Worm (Caenorhabditis elegans): ENCODE data around the gene F09E5.14.

Gene F09E5.14

DNA sequence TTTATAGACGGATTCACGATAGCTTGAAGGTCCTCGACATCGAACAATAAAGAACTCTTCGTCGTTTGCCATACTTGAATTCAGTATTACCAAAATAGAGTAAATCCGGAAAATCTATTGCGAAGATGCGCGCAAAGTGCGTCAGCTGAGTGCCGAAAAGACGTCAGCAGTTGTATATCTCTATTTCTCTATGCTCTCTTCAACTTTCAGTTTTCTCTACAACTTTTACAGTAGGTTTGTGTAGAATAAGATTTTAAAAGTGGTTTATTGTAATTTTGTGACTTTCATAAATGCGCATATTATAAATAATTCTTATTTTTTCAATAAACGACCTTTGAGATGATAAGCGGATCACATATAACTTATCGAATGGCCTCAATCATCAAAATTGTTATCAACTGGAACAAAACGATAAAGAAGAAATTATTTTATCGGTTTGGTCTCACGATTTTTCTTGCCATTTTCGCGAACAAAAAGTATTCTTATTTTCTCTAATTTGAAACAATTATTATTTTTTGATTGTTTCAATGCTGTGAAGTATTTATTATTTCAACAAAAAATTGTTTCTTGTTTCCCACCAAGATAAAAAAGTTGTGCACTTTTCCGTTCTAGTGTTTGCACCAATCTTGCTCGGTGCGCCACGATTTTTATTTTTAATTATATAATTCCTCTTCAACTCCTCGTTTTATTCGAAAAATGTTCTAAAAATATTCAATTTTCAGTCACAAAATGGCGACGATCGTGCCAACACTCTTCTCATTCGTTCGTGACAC, 28.8 kb upstream of the F09E5.14 start, which contains the start of the genes agt-2 and F09E5.3 (continued):
- TF ChIP-seq Y53G8AR.9 (GFP tag; conservative IDR thresholded peaks at IDR 0.05) (peak; percentile 86), snpc-1.1 (tag; optimal IDR thresholded peaks at IDR 0.05; ENCODE audit: insufficient read depth) (peak; percentile 7), C17E4.6 (GFP tag; IDR thresholded peaks at IDR 0.05) (peak; percentile 58; the same call in 1 of the 2 replicates), pha-4 (tag; optimal IDR thresholded peaks at IDR 0.05) (peak; percentile 61), F52B5.7 (tag; optimal IDR thresholded peaks at IDR 0.05) (no peak), nhr-179 (tag; optimal IDR thresholded peaks at IDR 0.05) (no peak), F33H1.4 (GFP tag; IDR thresholded peaks at IDR 0.05) (peak; percentile 53), B0261.1 (tag; optimal IDR thresholded peaks at IDR 0.05) (no peak), sea-2 (GFP tag; IDR thresholded peaks at IDR 0.05) (no peak), die-1 (tag; optimal IDR thresholded peaks at IDR 0.05) (no peak), zfh-2 (GFP tag; conservative IDR thresholded peaks at IDR 0.05) (no peak), mes-4 (tag; optimal IDR thresholded peaks at IDR 0.05) (no peak), snpc-4 (GFP tag; optimal IDR thresholded peaks at IDR 0.05) (no peak), snpc-4 (tag; optimal IDR thresholded peaks at IDR 0.05) (peak; percentile 5 to 72 (median 52)), lag-1 (GFP tag; IDR thresholded peaks at IDR 0.05) (no peak), ekl-4 (GFP tag; IDR thresholded peaks at IDR 0.05) (peak; percentile 91), F57A8.1 (GFP tag; optimal IDR thresholded peaks at IDR 0.05) (no peak), B0336.3 (GFP tag; IDR thresholded peaks at IDR 0.05) (peak; percentile 52; the same call in 1 of the 2 replicates), tbp1 (GFP tag; optimal IDR thresholded peaks at IDR 0.05) (peak; percentile 61), lin-35 (GFP tag; optimal IDR thresholded peaks at IDR 0.05) (peak in 2 of 3 experiments; percentile 72 to 91), F37B4.10 (GFP tag; IDR thresholded peaks at IDR 0.05) (no peak), K11D2.4 (GFP tag; IDR thresholded peaks at IDR 0.05) (peak; percentile 83), Y79H2A.3 (GFP tag; conservative IDR thresholded peaks at IDR 0.05) (no peak), dpl-1 (GFP tag; optimal IDR thresholded peaks at IDR 0.05) (peak; percentile 45), ets-4 (GFP tag; optimal IDR thresholded peaks at IDR 0.05) (peak; percentile 12), ztf-6 (GFP tag; IDR thresholded peaks at IDR 0.05) (no peak), F55B11.4 (tag; optimal IDR thresholded peaks at IDR 0.05; ENCODE audit: borderline replicate concordance, insufficient read depth) (no peak), him-1 (tag; optimal IDR thresholded peaks at IDR 0.05) (no peak), attf-6 (GFP tag; IDR thresholded peaks at IDR 0.05) (no peak), F23B12.7 (tag; optimal IDR thresholded peaks at IDR 0.05; ENCODE audit: insufficient read depth) (peak; percentile 13), nfya-2 (GFP tag; IDR thresholded peaks at IDR 0.05) (no peak), hmg-1.2 (GFP tag; IDR thresholded peaks at IDR 0.05) (peak; percentile 78), pbrm-1 (GFP tag; IDR thresholded peaks at IDR 0.05) (peak; percentile 86), madf-3 (GFP tag; IDR thresholded peaks at IDR 0.05) (peak; percentile 86), dox-1 (GFP tag; IDR thresholded peaks at IDR 0.05) (peak; percentile 84), ceh-40 (GFP tag; IDR thresholded peaks at IDR 0.05) (no peak), madf-10 (tag; optimal IDR thresholded peaks at IDR 0.05) (peak; percentile 49), lin-26 (GFP tag; IDR thresholded peaks at IDR 0.05) (peak; percentile 55; the same call in 1 of the 2 replicates), K12H6.12 (tag; optimal IDR thresholded peaks at IDR 0.05) (peak; percentile 75), nhr-120 (GFP tag; IDR thresholded peaks at IDR 0.05) (no peak), bed-2 (GFP tag; IDR thresholded peaks at IDR 0.05) (no peak), cebp-2 (GFP tag; IDR thresholded peaks at IDR 0.05) (no peak), nhr-80 (tag; optimal IDR thresholded peaks at IDR 0.05) (peak; percentile 59), chd-7 (tag; optimal IDR thresholded peaks at IDR 0.05) (peak; percentile 15), ztf-26 (tag; optimal IDR thresholded peaks at IDR 0.05) (peak; percentile 58), egl-18 (GFP tag; IDR thresholded peaks at IDR 0.05) (no peak), repo-1 (tag; optimal IDR thresholded peaks at IDR 0.05) (peak; percentile 56), attf-3 (GFP tag; conservative IDR thresholded peaks at IDR 0.05) (peak; percentile 59)

Measured in whole organism, young adult.